Worm (Caenorhabditis elegans) whole organism, mixed stage, embryonic: Measurements from ENCODE around the gene C35D10.3.

Experiments used
- blmp-1 ChIP-seq: fragments of 150-350 bp; optimal IDR thresholded peaks from 2 replicates; lab custom pipeline; 2014; ENCODE audit warnings: missing biosample characterization, missing genetic modification characterization
- ces-1 ChIP-seq: fragments of 150-350 bp; optimal IDR thresholded peaks from 2 replicates; lab custom pipeline; 2014; ENCODE audit warnings: missing biosample characterization, missing genetic modification reagents, missing genetic modification characterization
- cnd-1 ChIP-seq: fragments of 200-800 bp; sonication (Bioruptor generic); optimal IDR thresholded peaks from 2 replicates; lab custom pipeline; 2018; ENCODE audit warnings: mild to moderate bottlenecking, missing genetic modification characterization, missing compliant biosample characterization
- nhr-12 ChIP-seq: fragments of 150-350 bp; optimal IDR thresholded peaks from 2 replicates; lab custom pipeline; 2014; ENCODE audit warnings: missing biosample characterization, missing genetic modification characterization
- nhr-237 ChIP-seq: fragments of 150-350 bp; optimal IDR thresholded peaks from 2 replicates; lab custom pipeline; 2014; ENCODE audit warnings: missing biosample characterization, missing genetic modification characterization
- unc-39 ChIP-seq: fragments of 150-350 bp; optimal IDR thresholded peaks from 2 replicates; lab custom pipeline; 2014; ENCODE audit warnings: missing biosample characterization, missing genetic modification characterization

DNA sequence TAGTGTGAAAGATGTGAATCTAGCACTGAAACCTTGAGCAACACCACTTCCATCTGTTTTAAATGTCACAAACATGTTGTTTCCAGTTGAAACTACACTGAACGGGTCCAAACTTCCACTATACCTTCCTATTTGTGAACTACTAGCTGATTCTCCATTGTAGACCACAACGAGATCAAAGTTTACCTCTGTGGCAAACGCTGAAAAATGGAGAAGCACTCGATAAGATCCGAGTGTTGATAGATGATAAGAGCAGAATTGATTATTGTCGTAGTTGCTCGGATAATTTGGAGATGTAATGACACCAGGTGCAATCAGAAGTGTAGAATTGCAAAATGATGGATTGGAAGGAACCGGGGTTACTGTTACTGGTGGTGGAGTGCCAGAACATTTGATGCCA lies 13.2 kb downstream of the C35D10.3 start:
- TF ChIP-seq blmp-1, result no peak
- no peak for TF ChIP-seq nhr-12 (tag; lab: Kevin White, UChicago)
- TF ChIP-seq cnd-1 (tag; lab: Kevin White, UChicago), result no peak
- no peak for TF ChIP-seq nhr-237
- no peak for TF ChIP-seq ces-1 (GFP tag; lab: Kevin White, UChicago)
- no peak for TF ChIP-seq unc-39
